Fruit fly (Drosophila melanogaster): ENCODE results near the gene CG32284.

dm6 chr3L:3226458-3226783 is 40.0 kb downstream of the CG32284 start:
- TF ChIP-seq Myc (optimal IDR thresholded peaks at IDR 0.05) (no peak), ttk (optimal IDR thresholded peaks at IDR 0.05) (no peak), Sin3A (optimal IDR thresholded peaks at IDR 0.05) (no peak), psq (optimal IDR thresholded peaks at IDR 0.05) (no peak)
